Worm (Caenorhabditis elegans) whole organism, L2 larva: Measurements from ENCODE around the gene cal-8.

Source experiments
- ama-1 ChIP-seq: fragments of 150-350 bp; optimal IDR thresholded peaks from 2 replicates; lab custom pipeline; 2018; ENCODE audit warnings: inconsistent platforms
- blmp-1 ChIP-seq: sonication (generic microtip); optimal IDR thresholded peaks from 2 replicates; lab custom pipeline; 2017; ENCODE audit warnings: missing genetic modification characterization, mild to moderate bottlenecking, missing compliant biosample characterization, antibody characterized with exemption, moderate library complexity; ENCODE audit not compliant: insufficient read depth
- crh-2 ChIP-seq: sonication (generic microtip); optimal IDR thresholded peaks from 2 replicates; lab custom pipeline; 2017; ENCODE audit warnings: missing biosample characterization, missing genetic modification characterization
- elt-1 ChIP-seq: fragments of 150-350 bp; optimal IDR thresholded peaks from 2 replicates; lab custom pipeline; 2014; ENCODE audit warnings: missing biosample characterization, missing genetic modification characterization
- mdl-1 ChIP-seq, 2 experiments: fragments of 150-350 bp in 1 of 2; sonication (generic microtip) in 1 of 2; optimal IDR thresholded peaks; 2 replicates each; lab custom pipeline; 2017; ENCODE audit warnings: missing biosample characterization in 2 of 2, missing genetic modification characterization in 2 of 2
- nhr-77 ChIP-seq: fragments of 150-350 bp; optimal IDR thresholded peaks from 2 replicates; lab custom pipeline; 2014; ENCODE audit warnings: missing biosample characterization, missing genetic modification characterization
- sma-3 ChIP-seq: sonication (generic microtip); optimal IDR thresholded peaks from 2 replicates; lab custom pipeline; 2016; ENCODE audit warnings: missing genetic modification reagents, missing genetic modification characterization, missing compliant biosample characterization
- ztf-11 ChIP-seq: sonication (generic microtip); optimal IDR thresholded peaks from 2 replicates; lab custom pipeline; 2017; ENCODE audit warnings: missing biosample characterization, missing genetic modification characterization

- no peak for TF ChIP-seq crh-2 (tag; lab: Kevin White, UChicago)
- TF ChIP-seq elt-1 (tag; lab: Kevin White, UChicago) = no peak
- no peak for TF ChIP-seq ztf-11 (tag; lab: Kevin White, UChicago)
- TF ChIP-seq ama-1 (lab: Kevin White, UChicago) = no peak
- TF ChIP-seq sma-3 (GFP tag; lab: Kevin White, UChicago) = no peak
- TF ChIP-seq blmp-1 = no peak
- no peak for TF ChIP-seq nhr-77 (tag; lab: Kevin White, UChicago)
- no peak for TF ChIP-seq mdl-1 (tag; optimal IDR thresholded peaks at IDR 0.05; lab: Kevin White, UChicago)
Observed at ce11 chrII:5465729-5466408, 16.0 kb downstream of the cal-8 start, which contains the start of gene clr-1.
